Worm (Caenorhabditis elegans) whole organism, late embryonic: ENCODE results near the gene sri-31.

Source experiments
- C38D4.7 ChIP-seq: fragments of 200-800 bp; sonication (Bioruptor generic); optimal IDR thresholded peaks from 2 replicates; lab custom pipeline; 2018; ENCODE audit warnings: mild to moderate bottlenecking, missing genetic modification characterization, moderate library complexity, missing compliant biosample characterization
- F13H6.1 ChIP-seq: sonication (generic microtip); optimal IDR thresholded peaks from 2 replicates; lab custom pipeline; 2016; ENCODE audit warnings: missing genetic modification characterization, missing compliant biosample characterization
- K09A11.1 ChIP-seq: sonication (generic microtip); optimal IDR thresholded peaks from 2 replicates; lab custom pipeline; 2017; ENCODE audit warnings: antibody characterized with exemption, mild to moderate bottlenecking, missing genetic modification characterization, missing compliant biosample characterization; ENCODE audit not compliant: insufficient read depth
- T23F11.4 ChIP-seq: fragments of 200-800 bp; sonication (Bioruptor generic); optimal IDR thresholded peaks from 2 replicates; lab custom pipeline; 2018; ENCODE audit warnings: mild to moderate bottlenecking, missing genetic modification characterization, missing compliant biosample characterization
- Y22D7AL.16 ChIP-seq: sonication (generic microtip); optimal IDR thresholded peaks from 2 replicates; lab custom pipeline; 2016; ENCODE audit warnings: missing genetic modification characterization, missing compliant biosample characterization
- ahr-1 ChIP-seq: sonication (generic microtip); optimal IDR thresholded peaks from 2 replicates; lab custom pipeline; 2016; ENCODE audit warnings: missing genetic modification characterization, missing compliant biosample characterization
- ama-1 ChIP-seq: fragments of 150-350 bp; optimal IDR thresholded peaks from 2 replicates; lab custom pipeline; 2014
- ceh-14 ChIP-seq: sonication (generic microtip); optimal IDR thresholded peaks from 2 replicates; lab custom pipeline; 2016; ENCODE audit warnings: missing genotype, missing genetic modification characterization, missing compliant biosample characterization
- ceh-18 ChIP-seq: sonication (generic microtip); optimal IDR thresholded peaks from 2 replicates; lab custom pipeline; 2016; ENCODE audit warnings: missing genetic modification characterization, missing compliant biosample characterization
- ceh-19 ChIP-seq: fragments of 200-800 bp; sonication (Bioruptor generic); optimal IDR thresholded peaks from 2 replicates; lab custom pipeline; 2018; ENCODE audit warnings: mild to moderate bottlenecking, missing genetic modification characterization, missing compliant biosample characterization
- ceh-22 ChIP-seq: sonication (generic microtip); optimal IDR thresholded peaks from 2 replicates; lab custom pipeline; 2017; ENCODE audit warnings: missing biosample characterization, missing genetic modification characterization
- ceh-24 ChIP-seq: sonication (generic microtip); optimal IDR thresholded peaks from 2 replicates; lab custom pipeline; 2016; ENCODE audit warnings: mild to moderate bottlenecking, missing genetic modification characterization, missing compliant biosample characterization
- ceh-30 ChIP-seq: fragments of 150-350 bp; optimal IDR thresholded peaks from 2 replicates; lab custom pipeline; 2014; ENCODE audit warnings: missing biosample characterization, missing genetic modification characterization
- ceh-31 ChIP-seq: sonication (generic microtip); optimal IDR thresholded peaks from 2 replicates; lab custom pipeline; 2016; ENCODE audit warnings: missing genetic modification characterization, missing compliant biosample characterization
- ceh-34 ChIP-seq: sonication (generic microtip); optimal IDR thresholded peaks from 2 replicates; lab custom pipeline; 2016; ENCODE audit warnings: mild to moderate bottlenecking, missing genetic modification characterization, missing compliant biosample characterization
- ceh-48 ChIP-seq: sonication (generic microtip); optimal IDR thresholded peaks from 2 replicates; lab custom pipeline; 2016; ENCODE audit warnings: missing genetic modification characterization, inconsistent platforms, missing compliant biosample characterization
- dve-1 ChIP-seq: sonication (generic microtip); optimal IDR thresholded peaks from 2 replicates; lab custom pipeline; 2017; ENCODE audit warnings: antibody characterized with exemption, mild to moderate bottlenecking, missing genetic modification characterization, missing compliant biosample characterization
- elt-4 ChIP-seq: sonication (generic microtip); optimal IDR thresholded peaks from 2 replicates; lab custom pipeline; 2016; ENCODE audit warnings: missing genetic modification characterization, missing compliant biosample characterization
- ets-4 ChIP-seq: sonication (generic microtip); optimal IDR thresholded peaks from 2 replicates; lab custom pipeline; 2016; ENCODE audit warnings: missing genetic modification characterization, missing compliant biosample characterization
- eyg-1 ChIP-seq: sonication (generic microtip); optimal IDR thresholded peaks from 2 replicates; lab custom pipeline; 2016; ENCODE audit warnings: missing genotype, missing genetic modification characterization, missing compliant biosample characterization
- hlh-15 ChIP-seq: sonication (generic microtip); optimal IDR thresholded peaks from 2 replicates; lab custom pipeline; 2016; ENCODE audit warnings: missing genetic modification characterization, missing compliant biosample characterization
- hlh-8 ChIP-seq: sonication (generic microtip); optimal IDR thresholded peaks from 2 replicates; lab custom pipeline; 2016; ENCODE audit warnings: missing genotype, missing genetic modification characterization, missing compliant biosample characterization
- lim-6 ChIP-seq: sonication (generic microtip); optimal IDR thresholded peaks from 2 replicates; lab custom pipeline; 2016; ENCODE audit warnings: missing genetic modification characterization, missing compliant biosample characterization
- madf-2 ChIP-seq: sonication (generic microtip); optimal IDR thresholded peaks from 2 replicates; lab custom pipeline; 2017; ENCODE audit warnings: missing genetic modification characterization, missing compliant biosample characterization
- mec-3 ChIP-seq: sonication (generic microtip); optimal IDR thresholded peaks from 2 replicates; lab custom pipeline; 2016; ENCODE audit warnings: borderline replicate concordance, missing genetic modification characterization, missing compliant biosample characterization
- nhr-11 ChIP-seq: fragments of 150-350 bp; optimal IDR thresholded peaks from 2 replicates; lab custom pipeline; 2014; ENCODE audit warnings: missing biosample characterization, missing genetic modification characterization
- npax-4 ChIP-seq: sonication (generic microtip); optimal IDR thresholded peaks from 2 replicates; lab custom pipeline; 2016; ENCODE audit warnings: missing genetic modification characterization, missing compliant biosample characterization
- odd-2 ChIP-seq: sonication (generic microtip); optimal IDR thresholded peaks from 2 replicates; lab custom pipeline; 2017; ENCODE audit warnings: antibody characterized with exemption, mild to moderate bottlenecking, missing genetic modification characterization, missing compliant biosample characterization
- pat-9 ChIP-seq: fragments of 200-800 bp; sonication (Bioruptor generic); optimal IDR thresholded peaks from 2 replicates; lab custom pipeline; 2018; ENCODE audit warnings: mild to moderate bottlenecking, missing genetic modification characterization, moderate library complexity, missing compliant biosample characterization
- pax-1 ChIP-seq: fragments of 150-350 bp; optimal IDR thresholded peaks from 2 replicates; lab custom pipeline; 2014; ENCODE audit warnings: missing biosample characterization, missing genetic modification characterization
- pha-2 ChIP-seq: sonication (generic microtip); optimal IDR thresholded peaks from 2 replicates; lab custom pipeline; 2017; ENCODE audit warnings: mild to moderate bottlenecking, missing genetic modification characterization, missing compliant biosample characterization
- pha-4 ChIP-seq: fragments of 150-350 bp; optimal IDR thresholded peaks from 2 replicates; lab custom pipeline; 2018; ENCODE audit warnings: missing biosample characterization, missing genetic modification reagents, missing genetic modification characterization
- pqm-1 ChIP-seq: sonication (generic microtip); optimal IDR thresholded peaks from 2 replicates; lab custom pipeline; 2016; ENCODE audit warnings: missing genetic modification characterization, missing compliant biosample characterization
- rnt-1 ChIP-seq: sonication (generic microtip); optimal IDR thresholded peaks from 2 replicates; lab custom pipeline; 2016; ENCODE audit warnings: missing genetic modification characterization, missing compliant biosample characterization
- sox-2 ChIP-seq: fragments of 200-800 bp; sonication (Bioruptor generic); IDR thresholded peaks from 2 replicates; pipeline ENCODE4 v1.3.6; 2022; ENCODE audit warnings: missing genetic modification reagents, missing genetic modification characterization, missing compliant biosample characterization
- sox-4 ChIP-seq: sonication (generic microtip); optimal IDR thresholded peaks from 2 replicates; lab custom pipeline; 2017; ENCODE audit warnings: mild to moderate bottlenecking, missing genetic modification characterization, inconsistent platforms, missing compliant biosample characterization
- tbx-2 ChIP-seq: sonication (generic microtip); optimal IDR thresholded peaks from 2 replicates; lab custom pipeline; 2016; ENCODE audit warnings: missing genetic modification characterization, missing compliant biosample characterization
- tbx-7 ChIP-seq: sonication (generic microtip); optimal IDR thresholded peaks from 2 replicates; lab custom pipeline; 2016; ENCODE audit warnings: missing genotype, missing genetic modification characterization, missing compliant biosample characterization
- ttx-3 ChIP-seq: sonication (generic microtip); optimal IDR thresholded peaks from 2 replicates; lab custom pipeline; 2016; ENCODE audit warnings: missing genetic modification reagents, missing genetic modification characterization, missing compliant biosample characterization
- unc-3 ChIP-seq, 2 experiments: fragments of 200-800 bp in 1 of 2; sonication (Bioruptor generic) in 1 of 2; sonication (generic microtip) in 1 of 2; conservative IDR thresholded peaks in 1 of 2; optimal IDR thresholded peaks in 1 of 2; 2 replicates each; pipeline versions ENCODE4 v1.3.6 to Lab custom; 2016 to 2022; ENCODE audit warnings: missing compliant biosample characterization in 2 of 2, missing genetic modification characterization in 2 of 2, missing genetic modification reagents in 1 of 2
- unc-55 ChIP-seq: sonication (generic microtip); optimal IDR thresholded peaks from 2 replicates; lab custom pipeline; 2017; ENCODE audit warnings: missing biosample characterization, missing genetic modification reagents, missing genetic modification characterization
- unc-86 ChIP-seq: sonication (generic microtip); optimal IDR thresholded peaks from 2 replicates; lab custom pipeline; 2016; ENCODE audit warnings: missing genetic modification characterization, missing compliant biosample characterization
- zip-5 ChIP-seq: sonication (generic microtip); optimal IDR thresholded peaks from 2 replicates; lab custom pipeline; 2016; ENCODE audit warnings: missing genetic modification characterization, missing compliant biosample characterization
- ztf-16 ChIP-seq: sonication (generic microtip); optimal IDR thresholded peaks from 2 replicates; lab custom pipeline; 2017; ENCODE audit warnings: missing genetic modification characterization, missing compliant biosample characterization

The sri-31 gene

DNA sequence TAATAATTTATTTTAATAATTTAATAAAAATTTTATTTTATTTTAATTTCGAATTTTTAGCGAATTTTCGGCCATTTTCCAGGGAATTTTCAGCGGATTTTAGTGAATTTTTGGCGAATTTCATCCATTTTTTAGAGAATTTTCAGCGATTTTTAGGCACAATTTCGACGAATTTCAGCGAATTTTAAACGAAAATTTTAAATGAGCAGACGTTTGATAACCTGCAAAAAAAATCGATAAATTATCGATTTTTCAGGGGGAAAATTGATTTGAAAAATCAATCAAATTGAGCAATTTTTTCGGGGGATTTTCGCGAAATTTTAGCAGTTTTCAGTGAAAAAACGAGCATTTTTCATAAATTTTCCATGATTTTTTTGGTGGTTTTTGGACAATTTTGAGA lies 17.8 kb downstream of the sri-31 start:
- TF ChIP-seq C38D4.7 (GFP tag; lab: Kevin White, UChicago) = no peak
- TF ChIP-seq ceh-48 (tag; lab: Kevin White, UChicago) = peak; percentile 16
- TF ChIP-seq unc-86 (tag; lab: Kevin White, UChicago) = no peak
- no peak for TF ChIP-seq pat-9
- no peak for TF ChIP-seq K09A11.1 (tag; lab: Kevin White, UChicago)
- no peak for TF ChIP-seq ceh-24 (tag; lab: Kevin White, UChicago)
- TF ChIP-seq hlh-8 (tag; lab: Kevin White, UChicago) = no peak
- TF ChIP-seq ets-4 (tag; lab: Kevin White, UChicago) = no peak

ce11 chrII:3070182-3070581 lies 19.4 kb downstream of the sri-31 start:
- no peak for TF ChIP-seq ceh-30 (tag; lab: Kevin White, UChicago)
- no peak for TF ChIP-seq madf-2 (tag; lab: Kevin White, UChicago)
- TF ChIP-seq pqm-1 (tag; lab: Kevin White, UChicago) = no peak
- peak; percentile 39 for TF ChIP-seq ceh-48 (tag; lab: Kevin White, UChicago)
- TF ChIP-seq, all 69 proteins: peak for 1

DNA sequence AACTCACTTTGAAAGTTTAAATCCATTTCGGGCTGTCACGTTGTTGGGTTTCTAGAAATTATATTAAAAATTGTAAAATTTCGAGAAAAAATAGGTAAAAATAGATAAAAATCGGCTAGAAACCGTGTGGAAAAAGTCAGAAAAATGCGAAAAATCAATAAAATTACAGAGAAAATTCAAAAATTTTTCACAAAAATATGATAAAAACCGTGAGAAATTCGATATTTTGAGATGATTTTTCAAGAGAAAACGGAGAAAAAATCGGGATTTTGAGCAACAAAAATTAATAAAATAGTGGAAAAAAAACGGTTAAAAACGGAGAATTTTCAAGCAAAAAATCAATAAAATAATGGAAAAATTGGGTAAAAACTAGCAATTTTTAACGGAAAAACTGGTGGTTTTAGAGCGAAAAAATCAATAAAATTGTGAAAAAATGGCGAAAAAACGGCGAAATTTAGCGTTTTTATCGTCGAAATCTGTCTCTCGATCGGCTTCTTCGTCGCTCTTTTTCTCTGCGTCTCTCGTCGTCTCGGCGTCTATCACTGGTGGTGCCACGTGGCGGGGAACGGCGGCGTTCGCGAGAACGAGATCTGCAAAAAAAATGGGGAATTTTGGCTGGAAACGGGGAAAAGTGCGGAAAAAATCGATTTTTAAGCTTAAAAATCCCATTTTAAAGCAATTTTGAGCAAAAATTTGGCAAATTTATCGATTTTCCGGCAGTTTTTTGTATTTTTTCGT lies 20.4 kb downstream of the sri-31 start, which contains the start of gene Y25C1A.7:
Gene Y25C1A.7, minus strand, starts transcription at position 51 of the 738 bp plus-strand sequence.
- no peak for TF ChIP-seq ttx-3 (tag; lab: Kevin White, UChicago)
- no peak for TF ChIP-seq ztf-16 (tag; lab: Kevin White, UChicago)

DNA sequence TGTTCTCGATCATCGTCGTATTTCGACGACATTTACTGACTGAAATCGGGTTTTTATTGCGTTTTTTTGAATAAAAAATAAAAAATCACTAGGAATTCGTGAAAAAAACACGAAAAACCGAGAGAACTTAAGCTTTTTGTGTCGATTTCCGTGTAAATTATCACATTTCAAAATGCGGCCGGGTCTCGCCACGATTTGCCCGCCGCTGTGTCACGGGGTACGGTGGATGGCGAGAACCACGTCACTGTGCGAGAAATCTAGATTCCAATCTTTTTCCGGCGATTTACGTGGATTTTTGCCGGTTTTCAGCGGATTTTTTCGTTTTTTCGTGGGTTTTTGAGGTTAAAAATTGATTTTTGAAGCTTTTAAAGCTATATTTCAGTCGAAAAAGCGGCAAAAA lies 26.1 kb downstream of the sri-31 start, which contains the start of gene Y25C1A.8:
Gene Y25C1A.8, minus strand, starts transcription at position 45 of the 400 bp plus-strand sequence.
- TF ChIP-seq elt-4 (tag; lab: Kevin White, UChicago) (no peak), ets-4 (tag; lab: Kevin White, UChicago) (no peak), tbx-7 (tag; lab: Kevin White, UChicago) (no peak), ceh-22 (tag; lab: Kevin White, UChicago) (no peak), C38D4.7 (GFP tag; lab: Kevin White, UChicago) (peak; percentile 20), ceh-31 (tag; lab: Kevin White, UChicago) (peak; percentile 79), sox-2 (GFP tag; lab: Robert Waterston, UW) (no peak), unc-86 (tag; lab: Kevin White, UChicago) (peak; percentile 15), unc-55 (GFP tag; lab: Kevin White, UChicago) (peak; percentile 71), ama-1 (lab: Kevin White, UChicago) (no peak), ahr-1 (tag; lab: Kevin White, UChicago) (no peak), pax-1 (tag; lab: Kevin White, UChicago) (no peak), npax-4 (no peak), Y22D7AL.16 (tag; lab: Kevin White, UChicago) (no peak), ceh-30 (tag; lab: Kevin White, UChicago) (no peak), zip-5 (tag; lab: Kevin White, UChicago) (no peak), sox-4 (tag; lab: Kevin White, UChicago) (peak; percentile 53), ceh-19 (peak; percentile 42), ceh-34 (tag; lab: Kevin White, UChicago) (peak; percentile 93), F13H6.1 (tag; lab: Kevin White, UChicago) (no peak), pat-9 (no peak), rnt-1 (tag; lab: Kevin White, UChicago) (peak; percentile 59), madf-2 (tag; lab: Kevin White, UChicago) (no peak), lim-6 (tag; lab: Kevin White, UChicago) (no peak), dve-1 (no peak), pha-2 (tag; lab: Kevin White, UChicago) (peak; percentile 26), ceh-14 (tag; lab: Kevin White, UChicago) (peak; percentile 38), T23F11.4 (GFP tag; lab: Kevin White, UChicago) (peak; percentile 41), hlh-8 (tag; lab: Kevin White, UChicago) (no peak), nhr-11 (no peak), ztf-16 (tag; lab: Kevin White, UChicago) (no peak), pha-4 (tag; lab: Kevin White, UChicago) (no peak), ceh-24 (tag; lab: Kevin White, UChicago) (no peak), mec-3 (tag; lab: Kevin White, UChicago) (no peak), unc-3 (GFP tag; conservative IDR thresholded peaks at IDR 0.05; lab: Robert Waterston, UW) (peak; percentile 52; the same call in 1 of the 2 replicates), unc-3 (tag; optimal IDR thresholded peaks at IDR 0.05; lab: Kevin White, UChicago) (peak; percentile 38), odd-2 (no peak), ceh-18 (tag; lab: Kevin White, UChicago) (peak; percentile 49), hlh-15 (no peak), tbx-2 (tag; lab: Kevin White, UChicago) (peak; percentile 63), eyg-1 (tag; lab: Kevin White, UChicago) (no peak)
